Worm (Caenorhabditis elegans): ENCODE data around the gene nstp-5.

- TF ChIP-seq him-1 (tag; optimal IDR thresholded peaks at IDR 0.05) (no peak), dao-5 (tag; optimal IDR thresholded peaks at IDR 0.05) (no peak)
Measured at ce11 chrIV:12845596-12845995, 9.8 kb upstream of the nstp-5 start, which contains the start of gene txt-19.
